Fruit fly (Drosophila melanogaster) whole organism, embryonic: ENCODE results near the gene CG43175.

Experiments
- Aef1 ChIP-seq: fragments of 200-800 bp; sonication (Bioruptor generic); IDR thresholded peaks from 3 replicates; pipeline ENCODE4 v1.3.6; 2022; ENCODE audit warnings: missing biosample characterization, missing genetic modification characterization
- BEAF-32 ChIP-seq: fragments of 200-800 bp; sonication (Bioruptor generic); optimal IDR thresholded peaks from 3 replicates; lab custom pipeline; 2017; ENCODE audit warnings: missing biosample characterization, missing genetic modification characterization, mild to moderate bottlenecking, moderate library complexity, missing genetic modification reagents
- Bgb ChIP-seq: fragments of 200-800 bp; sonication (Bioruptor generic); IDR thresholded peaks from 2 replicates; pipeline ENCODE4 v1.3.6; 2022; ENCODE audit warnings: missing biosample characterization, missing genetic modification characterization; ENCODE audit not compliant: partially characterized antibody
- BtbVII ChIP-seq: fragments of 200-800 bp; sonication (Bioruptor generic); optimal IDR thresholded peaks from 3 replicates; lab custom pipeline; 2017; ENCODE audit warnings: missing biosample characterization, mild to moderate bottlenecking, missing genetic modification characterization
- CG10147 ChIP-seq: fragments of 200-800 bp; sonication (Bioruptor generic); optimal IDR thresholded peaks from 2 replicates; lab custom pipeline; 2019; ENCODE audit warnings: missing biosample characterization, mild to moderate bottlenecking, missing genetic modification characterization, moderate library complexity
- CG10366 ChIP-seq: fragments of 200-800 bp; sonication (Bioruptor generic); IDR thresholded peaks from 2 replicates; pipeline ENCODE4 v1.3.6; 2022; ENCODE audit warnings: missing biosample characterization, missing genetic modification characterization
- CG11398 ChIP-seq: fragments of 200-800 bp; sonication (Bioruptor generic); optimal IDR thresholded peaks from 2 replicates; lab custom pipeline; 2016; ENCODE audit warnings: missing biosample characterization, missing genetic modification characterization
- CG13296 ChIP-seq: fragments of 200-800 bp; sonication (Bioruptor generic); optimal IDR thresholded peaks from 3 replicates; lab custom pipeline; 2018; ENCODE audit warnings: missing biosample characterization, mild to moderate bottlenecking, missing genetic modification characterization
- CG15269 ChIP-seq: fragments of 200-800 bp; sonication (Bioruptor generic); optimal IDR thresholded peaks from 2 replicates; lab custom pipeline; 2018; ENCODE audit warnings: missing biosample characterization, mild to moderate bottlenecking, missing genetic modification characterization, moderate library complexity
- CG15514 ChIP-seq: fragments of 200-800 bp; sonication (Bioruptor generic); optimal IDR thresholded peaks from 3 replicates; lab custom pipeline; 2017; ENCODE audit warnings: missing biosample characterization, missing genetic modification characterization, mild to moderate bottlenecking, moderate library complexity, missing genetic modification reagents
- CG17385 ChIP-seq: fragments of 200-800 bp; sonication (Bioruptor generic); optimal IDR thresholded peaks from 3 replicates; lab custom pipeline; 2018; ENCODE audit warnings: missing biosample characterization, mild to moderate bottlenecking, missing genetic modification characterization
- CG3065 ChIP-seq: fragments of 200-800 bp; sonication (Bioruptor generic); optimal IDR thresholded peaks from 2 replicates; lab custom pipeline; 2016; ENCODE audit warnings: missing biosample characterization, missing genetic modification characterization
- CG31224 ChIP-seq: fragments of 200-800 bp; sonication (Bioruptor generic); IDR thresholded peaks from 2 replicates; pipeline ENCODE4 v1.3.6; 2022; ENCODE audit warnings: missing biosample characterization, missing genetic modification characterization
- CG32767 ChIP-seq: fragments of 200-800 bp; sonication (Bioruptor generic); IDR thresholded peaks from 2 replicates; pipeline ENCODE4 v1.3.6; 2022; ENCODE audit warnings: missing biosample characterization, missing genetic modification characterization
- CG3281 ChIP-seq: fragments of 200-800 bp; sonication (Bioruptor generic); optimal IDR thresholded peaks from 3 replicates; lab custom pipeline; 2017; ENCODE audit warnings: missing biosample characterization, mild to moderate bottlenecking, missing genetic modification characterization
- CG34422 ChIP-seq: fragments of 200-800 bp; sonication (Bioruptor generic); IDR thresholded peaks from 3 replicates; pipeline ENCODE4 v1.3.6; 2022; ENCODE audit warnings: missing biosample characterization, missing genetic modification characterization
- CG3726 ChIP-seq: fragments of 200-800 bp; sonication (Bioruptor generic); IDR thresholded peaks from 3 replicates; pipeline ENCODE4, ENCODE4 v1.3.6; 2022; ENCODE audit warnings: missing biosample characterization, missing genetic modification characterization
- CG3847 ChIP-seq: fragments of 200-800 bp; sonication (Bioruptor generic); IDR thresholded peaks from 2 replicates; pipeline ENCODE4 v1.3.6; 2022; ENCODE audit warnings: missing biosample characterization, missing genetic modification characterization
- CG4328 ChIP-seq: fragments of 200-800 bp; sonication (Bioruptor generic); optimal IDR thresholded peaks from 3 replicates; lab custom pipeline; 2017; ENCODE audit warnings: missing biosample characterization, missing genetic modification reagents, missing genetic modification characterization
- CG4424 ChIP-seq: fragments of 200-800 bp; sonication (Bioruptor generic); optimal IDR thresholded peaks from 3 replicates; lab custom pipeline; 2016; ENCODE audit warnings: missing biosample characterization, missing genetic modification characterization
- CG8765 ChIP-seq: fragments of 200-800 bp; sonication (Bioruptor generic); IDR thresholded peaks from 2 replicates; pipeline ENCODE4 v1.3.6; 2022; ENCODE audit warnings: missing biosample characterization, missing genetic modification characterization
- CG8944 ChIP-seq: fragments of 200-800 bp; sonication (Bioruptor generic); optimal IDR thresholded peaks from 3 replicates; lab custom pipeline; 2016; ENCODE audit warnings: missing biosample characterization, missing genetic modification characterization
- CG9437 ChIP-seq: fragments of 200-800 bp; sonication (Bioruptor generic); optimal IDR thresholded peaks from 2 replicates; lab custom pipeline; 2018; ENCODE audit warnings: missing biosample characterization, mild to moderate bottlenecking, missing genetic modification characterization
- D19B ChIP-seq: fragments of 200-800 bp; sonication (Bioruptor generic); optimal IDR thresholded peaks from 2 replicates; lab custom pipeline; 2017; ENCODE audit warnings: missing biosample characterization, mild to moderate bottlenecking, missing genetic modification characterization
- Dip3 ChIP-seq: fragments of 200-800 bp; sonication (Bioruptor generic); optimal IDR thresholded peaks from 3 replicates; lab custom pipeline; 2016; ENCODE audit warnings: missing biosample characterization, missing genetic modification characterization
- E2f2 ChIP-seq: fragments of 200-800 bp; sonication (Bioruptor generic); IDR thresholded peaks from 2 replicates; pipeline ENCODE4 v1.3.6; 2022; ENCODE audit warnings: missing biosample characterization, missing genetic modification characterization
- Gsc ChIP-seq: fragments of 200-800 bp; sonication (Bioruptor generic); IDR thresholded peaks from 2 replicates; pipeline ENCODE4 v1.3.6; 2022; ENCODE audit warnings: missing biosample characterization, missing genetic modification characterization
- Lim3 ChIP-seq: fragments of 200-800 bp; sonication (Bioruptor generic); IDR thresholded peaks from 2 replicates; pipeline ENCODE4 v1.3.6; 2022; ENCODE audit warnings: missing biosample characterization, missing genetic modification characterization
- Lpt ChIP-seq: fragments of >200 bp; optimal IDR thresholded peaks from 2 replicates; lab custom pipeline; 2018; ENCODE audit warnings: missing biosample characterization, missing genetic modification characterization
- Max ChIP-seq: fragments of 200-800 bp; sonication (Bioruptor generic); optimal IDR thresholded peaks from 2 replicates; lab custom pipeline; 2016; ENCODE audit warnings: missing biosample characterization, mild to moderate bottlenecking, missing genetic modification characterization
- Mes4 ChIP-seq: fragments of 200-800 bp; sonication (Bioruptor generic); optimal IDR thresholded peaks from 2 replicates; lab custom pipeline; 2016; ENCODE audit warnings: missing biosample characterization, missing genetic modification characterization
- Poxn ChIP-seq: fragments of 200-800 bp; sonication (Bioruptor generic); IDR thresholded peaks from 2 replicates; pipeline ENCODE4 v1.3.6; 2022; ENCODE audit warnings: missing biosample characterization, missing genetic modification characterization
- Xrp1 ChIP-seq: fragments of 200-800 bp; sonication (Bioruptor generic); IDR thresholded peaks from 2 replicates; pipeline ENCODE4 v1.3.6; 2022; ENCODE audit warnings: missing biosample characterization, missing genetic modification characterization
- bcd ChIP-seq: fragments of 200-800 bp; sonication (Bioruptor generic); optimal IDR thresholded peaks from 2 replicates; lab custom pipeline; 2017; ENCODE audit warnings: missing biosample characterization, mild to moderate bottlenecking, missing genetic modification characterization
- bowl ChIP-seq: fragments of 200-800 bp; sonication (Bioruptor generic); IDR thresholded peaks from 2 replicates; pipeline ENCODE4 v1.3.6; 2022; ENCODE audit warnings: missing biosample characterization, missing genetic modification characterization
- bsh ChIP-seq, 2 experiments: fragments of 200-800 bp; sonication (Bioruptor generic); optimal IDR thresholded peaks; 2 replicates each; lab custom pipeline; 2017 to 2018; ENCODE audit warnings: mild to moderate bottlenecking in 2 of 2, missing biosample characterization in 2 of 2, missing genetic modification characterization in 2 of 2, moderate library complexity in 1 of 2
- cad ChIP-seq: fragments of >200 bp; optimal IDR thresholded peaks from 2 replicates; lab custom pipeline; 2017; ENCODE audit warnings: missing biosample characterization, missing genetic modification characterization
- fd96Cb ChIP-seq: fragments of 200-800 bp; sonication (Bioruptor generic); optimal IDR thresholded peaks from 2 replicates; lab custom pipeline; 2018; ENCODE audit warnings: missing biosample characterization, mild to moderate bottlenecking, missing genetic modification characterization, moderate library complexity
- gfzf ChIP-seq: fragments of 200-800 bp; sonication (Bioruptor generic); optimal IDR thresholded peaks from 2 replicates; lab custom pipeline; 2016; ENCODE audit warnings: missing biosample characterization, mild to moderate bottlenecking, missing genetic modification characterization, moderate library complexity
- hkb ChIP-seq, 2 experiments: fragments of 200-800 bp in 1 of 2; fragments of >200 bp in 1 of 2; sonication (Bioruptor generic) in 1 of 2; IDR thresholded peaks in 1 of 2; optimal IDR thresholded peaks in 1 of 2; 2 replicates each; pipeline versions ENCODE4 v1.3.6 to Lab custom; 2017 to 2022; ENCODE audit warnings: missing biosample characterization in 1 of 2, missing genetic modification characterization in 1 of 2
- ken ChIP-seq: fragments of 200-800 bp; sonication (Bioruptor generic); IDR thresholded peaks from 3 replicates; pipeline ENCODE4 v1.3.6; 2022; ENCODE audit warnings: missing biosample characterization, missing genetic modification characterization
- maf-S ChIP-seq: fragments of 200-800 bp; sonication (Bioruptor generic); optimal IDR thresholded peaks from 2 replicates; lab custom pipeline; 2016; ENCODE audit warnings: missing biosample characterization, missing genetic modification characterization
- phol ChIP-seq: fragments of 200-800 bp; sonication (Bioruptor generic); optimal IDR thresholded peaks from 3 replicates; lab custom pipeline; 2018; ENCODE audit warnings: missing biosample characterization, mild to moderate bottlenecking, missing genetic modification characterization, moderate library complexity
- ranshi ChIP-seq: fragments of 200-800 bp; sonication (Bioruptor generic); IDR thresholded peaks from 2 replicates; pipeline ENCODE4 v1.3.6; 2022; ENCODE audit warnings: missing biosample characterization, missing genetic modification characterization
- run ChIP-seq: fragments of 200-800 bp; sonication (Bioruptor generic); optimal IDR thresholded peaks from 3 replicates; lab custom pipeline; 2018; ENCODE audit warnings: missing biosample characterization, mild to moderate bottlenecking, missing genetic modification characterization
- slou ChIP-seq: fragments of 200-800 bp; sonication (Bioruptor generic); optimal IDR thresholded peaks from 3 replicates; lab custom pipeline; 2016; ENCODE audit warnings: missing biosample characterization, missing genetic modification characterization
- sr ChIP-seq: fragments of 200-800 bp; sonication (Bioruptor generic); IDR thresholded peaks from 3 replicates; pipeline ENCODE4 v1.3.6; 2022; ENCODE audit warnings: missing biosample characterization, missing genetic modification characterization
- toy ChIP-seq: fragments of 200-800 bp; sonication (Bioruptor generic); IDR thresholded peaks from 2 replicates; pipeline ENCODE4 v1.3.6; 2022; ENCODE audit warnings: missing biosample characterization, missing genetic modification characterization
- trh ChIP-seq: fragments of 200-800 bp; sonication (Bioruptor generic); optimal IDR thresholded peaks from 2 replicates; lab custom pipeline; 2016; ENCODE audit warnings: missing biosample characterization, missing genetic modification characterization
- tx ChIP-seq: fragments of 200-800 bp; sonication (Bioruptor generic); optimal IDR thresholded peaks from 2 replicates; lab custom pipeline; 2016; ENCODE audit warnings: missing biosample characterization, missing genetic modification characterization
- usp ChIP-seq: fragments of >200 bp; optimal IDR thresholded peaks from 2 replicates; lab custom pipeline; 2017; ENCODE audit warnings: missing biosample characterization, missing genetic modification characterization
- vvl ChIP-seq: fragments of 200-800 bp; sonication (Bioruptor generic); IDR thresholded peaks from 2 replicates; pipeline ENCODE4 v1.3.6; 2022; ENCODE audit warnings: missing biosample characterization, missing genetic modification characterization
- zfh2 ChIP-seq: fragments of 200-800 bp; sonication (Bioruptor generic); optimal IDR thresholded peaks from 2 replicates; lab custom pipeline; 2016; ENCODE audit warnings: missing biosample characterization, missing genetic modification characterization

Gene CG43175

DNA sequence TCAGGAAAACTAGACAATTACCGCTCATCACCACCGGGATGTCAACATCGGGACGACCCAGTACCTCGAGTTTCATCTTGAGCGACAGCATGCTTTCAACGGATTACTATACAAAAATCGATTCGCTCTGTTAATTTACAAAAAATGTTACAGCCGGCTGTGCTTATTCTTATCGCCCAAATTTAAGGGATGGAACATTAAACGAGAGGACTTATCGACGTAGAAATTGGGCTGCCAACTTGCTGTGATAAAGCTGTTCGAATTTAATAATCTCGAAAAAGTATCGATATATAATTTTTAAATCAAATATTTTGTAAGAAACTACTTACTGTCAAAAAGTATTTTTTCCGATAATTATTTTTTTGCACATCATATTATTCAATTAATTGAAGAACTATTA, 56.4 kb downstream of the CG43175 start, which contains the start of gene CG31249 (continued):
- TF ChIP-seq CG4328 (no peak), bsh (GFP tag; optimal IDR thresholded peaks at IDR 0.05; lab: Kevin White, UChicago) (no peak), Bgb (GFP tag; lab: Robert Waterston, UW) (peak; percentile 80), E2f2 (peak; percentile 32; the same call in 1 of the 2 replicates), CG8765 (GFP tag; lab: Robert Waterston, UW) (no peak), ken (no peak), Mes4 (GFP tag; lab: Kevin White, UChicago) (no peak), CG8944 (no peak), vvl (peak; percentile 39; the same call in 1 of the 2 replicates), run (tag; lab: Kevin White, UChicago) (no peak), CG13296 (GFP tag; lab: Kevin White, UChicago) (no peak), CG34422 (GFP tag; lab: Robert Waterston, UW) (no peak; the same call in 2 of the 3 replicates), slou (GFP tag; lab: Kevin White, UChicago) (no peak), CG31224 (GFP tag; lab: Robert Waterston, UW) (no peak), Poxn (GFP tag; lab: Robert Waterston, UW) (no peak), phol (tag; lab: Kevin White, UChicago) (no peak), Dip3 (no peak), D19B (GFP tag; lab: Kevin White, UChicago) (no peak), usp (GFP tag; lab: Kevin White, UChicago) (no peak), CG9437 (GFP tag; lab: Kevin White, UChicago) (no peak), BEAF-32 (peak; percentile 78), gfzf (GFP tag; lab: Kevin White, UChicago) (peak; percentile 18), CG3847 (GFP tag; lab: Robert Waterston, UW) (peak; percentile 22; the same call in 1 of the 2 replicates), hkb (optimal IDR thresholded peaks at IDR 0.05; lab: Kevin White, UChicago) (no peak), hkb (GFP tag; IDR thresholded peaks at IDR 0.05; lab: Robert Waterston, UW) (no peak), Gsc (no peak), Lpt (GFP tag; lab: Kevin White, UChicago) (no peak), CG3726 (GFP tag; lab: Robert Waterston, UW) (no peak), Xrp1 (GFP tag; lab: Robert Waterston, UW) (no peak), tx (GFP tag; lab: Kevin White, UChicago) (no peak), sr (GFP tag; lab: Robert Waterston, UW) (no peak), CG10366 (GFP tag; lab: Robert Waterston, UW) (no peak), CG3065 (no peak), CG4424 (GFP tag; lab: Kevin White, UChicago) (peak; percentile 44), CG3281 (GFP tag; lab: Kevin White, UChicago) (no peak), maf-S (GFP tag; lab: Kevin White, UChicago) (no peak), ranshi (GFP tag; lab: Robert Waterston, UW) (no peak), Max (GFP tag; lab: Kevin White, UChicago) (no peak), zfh2 (no peak), Aef1 (GFP tag; lab: Robert Waterston, UW) (no peak), Lim3 (GFP tag; lab: Robert Waterston, UW) (no peak), BtbVII (GFP tag; lab: Kevin White, UChicago) (no peak), bowl (GFP tag; lab: Robert Waterston, UW) (no peak), CG32767 (GFP tag; lab: Robert Waterston, UW) (no peak), CG10147 (GFP tag; lab: Kevin White, UChicago) (no peak), CG15269 (tag; lab: Kevin White, UChicago) (no peak), trh (no peak), bcd (GFP tag; lab: Kevin White, UChicago) (no peak), CG17385 (GFP tag; lab: Kevin White, UChicago) (no peak), CG15514 (GFP tag; lab: Kevin White, UChicago) (no peak), CG11398 (GFP tag; lab: Kevin White, UChicago) (no peak), cad (no peak), fd96Cb (no peak), toy (GFP tag; lab: Robert Waterston, UW) (no peak)
